Fruit fly (Drosophila melanogaster): ENCODE results near the gene CG31522.

DNA sequence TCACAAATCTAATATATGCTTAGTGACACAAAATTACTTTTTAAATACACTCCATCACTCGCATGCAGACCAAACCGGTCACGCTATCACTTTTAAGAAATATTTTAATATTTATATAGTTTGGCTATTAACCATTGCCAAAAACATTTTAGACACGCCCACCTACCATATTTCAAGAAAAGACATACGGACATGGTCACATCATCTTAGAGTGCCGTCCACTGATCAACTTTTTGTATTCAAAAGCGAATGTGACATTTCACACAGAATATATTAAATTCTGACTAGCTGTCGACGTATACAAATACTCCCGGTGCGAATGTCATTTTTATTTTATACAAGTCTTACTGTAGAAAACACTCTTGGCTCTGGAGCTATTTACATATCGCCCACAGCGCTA lies 46.5 kb downstream of the CG31522 start, which contains the start of gene CG31528:
- TF ChIP-seq kay (GFP tag; ENCODE audit: borderline replicate concordance) = no peak
- TF ChIP-seq CG7101 (tag; optimal IDR thresholded peaks at IDR 0.05) = no peak
- no peak for TF ChIP-seq CG5204 (GFP tag; optimal IDR thresholded peaks at IDR 0.05)
- no peak for TF ChIP-seq cnc (optimal IDR thresholded peaks at IDR 0.05)

Measured in whole organism, adult.